Worm (Caenorhabditis elegans) whole organism, late embryonic: ENCODE measurements around the gene dss-1.

Source experiments
- pha-2 ChIP-seq: sonication (generic microtip); optimal IDR thresholded peaks from 2 replicates; lab custom pipeline; 2017; ENCODE audit warnings: mild to moderate bottlenecking, missing genetic modification characterization, missing compliant biosample characterization
- pqm-1 ChIP-seq: sonication (generic microtip); optimal IDR thresholded peaks from 2 replicates; lab custom pipeline; 2016; ENCODE audit warnings: missing genetic modification characterization, missing compliant biosample characterization

ce11 chrIII:1228593-1228992, 32.5 kb upstream of the dss-1 start:
- TF ChIP-seq pha-2 (tag; lab: Kevin White, UChicago), result no peak
- TF ChIP-seq pqm-1, result no peak
